Worm (Caenorhabditis elegans) whole organism, early embryonic: ENCODE measurements around the gene rga-3.

Source experiments
- B0310.2 ChIP-seq: sonication (generic microtip); optimal IDR thresholded peaks from 2 replicates; lab custom pipeline; 2016; ENCODE audit warnings: mild to moderate bottlenecking, missing genetic modification characterization, missing compliant biosample characterization
- F13C5.2 ChIP-seq: sonication (generic microtip); optimal IDR thresholded peaks from 2 replicates; lab custom pipeline; 2017; ENCODE audit warnings: mild to moderate bottlenecking, missing genetic modification characterization, inconsistent platforms, missing compliant biosample characterization
- aly-1 ChIP-seq: sonication (generic microtip); optimal IDR thresholded peaks from 2 replicates; lab custom pipeline; 2016; ENCODE audit warnings: missing genetic modification characterization, missing compliant biosample characterization
- ama-1 ChIP-seq: fragments of 150-350 bp; optimal IDR thresholded peaks from 2 replicates; lab custom pipeline; 2014
- ceh-13 ChIP-seq: fragments of 200-800 bp; sonication (Bioruptor generic); optimal IDR thresholded peaks from 2 replicates; lab custom pipeline; 2018; ENCODE audit warnings: mild to moderate bottlenecking, missing genetic modification characterization, missing compliant biosample characterization
- ceh-36 ChIP-seq: sonication (generic microtip); optimal IDR thresholded peaks from 2 replicates; lab custom pipeline; 2016; ENCODE audit warnings: missing genetic modification characterization, inconsistent platforms, missing compliant biosample characterization
- ets-7 ChIP-seq: sonication (generic microtip); optimal IDR thresholded peaks from 2 replicates; lab custom pipeline; 2016; ENCODE audit warnings: missing genotype, missing genetic modification characterization, missing compliant biosample characterization
- flt-1 ChIP-seq: fragments of 200-800 bp; sonication (Bioruptor generic); IDR thresholded peaks from 2 replicates; pipeline ENCODE4 v1.3.6; 2022; ENCODE audit warnings: missing genetic modification characterization, missing compliant biosample characterization
- hmbx-1 ChIP-seq: sonication (generic microtip); optimal IDR thresholded peaks from 2 replicates; lab custom pipeline; 2016; ENCODE audit warnings: mild to moderate bottlenecking, missing genetic modification characterization, missing compliant biosample characterization
- hmg-4 ChIP-seq: fragments of 200-800 bp; sonication (Bioruptor generic); optimal IDR thresholded peaks from 2 replicates; lab custom pipeline; 2018; ENCODE audit warnings: mild to moderate bottlenecking, missing genetic modification characterization, missing compliant biosample characterization
- hnd-1 ChIP-seq: sonication (generic microtip); optimal IDR thresholded peaks from 2 replicates; lab custom pipeline; 2016; ENCODE audit warnings: missing genetic modification characterization, missing compliant biosample characterization
- pes-1 ChIP-seq: fragments of 200-800 bp; sonication (Bioruptor generic); IDR thresholded peaks from 2 replicates; pipeline ENCODE4 v1.3.6; 2022; ENCODE audit warnings: missing genetic modification reagents, missing genetic modification characterization, missing compliant biosample characterization
- scrt-1 ChIP-seq: fragments of 200-800 bp; sonication (Bioruptor generic); IDR thresholded peaks from 2 replicates; pipeline ENCODE4 v1.3.6; 2022; ENCODE audit warnings: missing genetic modification characterization, missing compliant biosample characterization
- sea-1 ChIP-seq: fragments of 200-800 bp; sonication (Bioruptor generic); conservative IDR thresholded peaks from 2 replicates; pipeline ENCODE4 v1.3.6; 2022; ENCODE audit warnings: missing genetic modification characterization, missing compliant biosample characterization
- tbx-11 ChIP-seq: fragments of 200-800 bp; sonication (Bioruptor generic); IDR thresholded peaks from 2 replicates; pipeline ENCODE4 v1.3.6; 2022; ENCODE audit warnings: missing genetic modification characterization, missing compliant biosample characterization
- tbx-37 ChIP-seq: fragments of 200-800 bp; sonication (Bioruptor generic); conservative IDR thresholded peaks from 2 replicates; pipeline ENCODE4 v1.3.6; 2022; ENCODE audit warnings: missing genetic modification reagents, missing genetic modification characterization, missing compliant biosample characterization
- tra-4 ChIP-seq: sonication (generic microtip); optimal IDR thresholded peaks from 2 replicates; lab custom pipeline; 2017; ENCODE audit warnings: missing genetic modification characterization, missing compliant biosample characterization

The rga-3 gene

DNA sequence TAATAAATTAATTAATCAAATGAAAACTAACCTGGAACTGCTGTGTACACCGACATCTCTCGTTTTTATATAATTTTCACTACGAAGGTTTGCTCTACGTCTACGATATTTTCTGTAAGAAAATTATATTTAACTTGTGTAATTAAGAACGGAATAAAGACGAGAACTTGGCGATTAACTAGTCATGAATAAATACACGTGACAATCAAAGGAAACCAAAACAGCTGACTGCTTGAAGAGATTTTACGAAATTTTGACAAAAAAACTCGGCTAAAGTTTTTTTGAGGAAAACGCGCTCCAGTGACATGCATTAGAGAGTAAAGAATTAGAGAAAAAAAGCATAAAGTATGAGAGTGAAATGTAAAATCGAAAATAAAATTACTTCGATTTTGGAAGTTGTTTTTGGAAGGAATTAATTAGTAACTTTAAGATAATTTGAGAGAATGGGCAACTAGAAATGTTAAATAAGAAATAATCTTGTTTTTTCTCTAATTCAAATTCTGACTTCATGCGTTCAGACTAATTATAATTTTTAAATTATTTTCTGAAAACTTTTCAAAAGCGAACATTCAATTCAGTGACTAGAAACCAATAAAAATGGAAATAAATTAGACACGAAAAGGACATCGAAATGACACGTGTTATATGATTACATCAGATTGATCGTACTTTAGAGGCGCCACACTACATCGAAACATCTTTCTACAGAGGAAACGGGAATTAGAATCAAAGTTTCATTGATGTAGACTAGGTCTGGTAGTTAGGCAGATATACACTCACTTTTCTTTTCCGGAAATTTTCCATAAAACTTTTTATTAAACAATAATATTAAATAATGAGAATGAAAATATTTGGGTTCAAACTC is 30.3 kb upstream of the rga-3 start, which contains the start of gene F25B4.7:
F25B4.7 (minus strand) TSS at position 112 of the 865 bp plus-strand sequence.
- TF ChIP-seq flt-1 (GFP tag; lab: Robert Waterston, UW) (no peak), ceh-36 (tag; lab: Kevin White, UChicago) (no peak), sea-1 (no peak), F13C5.2 (no peak), aly-1 (tag; lab: Kevin White, UChicago) (no peak), hnd-1 (no peak), tra-4 (tag; lab: Kevin White, UChicago) (no peak)

DNA sequence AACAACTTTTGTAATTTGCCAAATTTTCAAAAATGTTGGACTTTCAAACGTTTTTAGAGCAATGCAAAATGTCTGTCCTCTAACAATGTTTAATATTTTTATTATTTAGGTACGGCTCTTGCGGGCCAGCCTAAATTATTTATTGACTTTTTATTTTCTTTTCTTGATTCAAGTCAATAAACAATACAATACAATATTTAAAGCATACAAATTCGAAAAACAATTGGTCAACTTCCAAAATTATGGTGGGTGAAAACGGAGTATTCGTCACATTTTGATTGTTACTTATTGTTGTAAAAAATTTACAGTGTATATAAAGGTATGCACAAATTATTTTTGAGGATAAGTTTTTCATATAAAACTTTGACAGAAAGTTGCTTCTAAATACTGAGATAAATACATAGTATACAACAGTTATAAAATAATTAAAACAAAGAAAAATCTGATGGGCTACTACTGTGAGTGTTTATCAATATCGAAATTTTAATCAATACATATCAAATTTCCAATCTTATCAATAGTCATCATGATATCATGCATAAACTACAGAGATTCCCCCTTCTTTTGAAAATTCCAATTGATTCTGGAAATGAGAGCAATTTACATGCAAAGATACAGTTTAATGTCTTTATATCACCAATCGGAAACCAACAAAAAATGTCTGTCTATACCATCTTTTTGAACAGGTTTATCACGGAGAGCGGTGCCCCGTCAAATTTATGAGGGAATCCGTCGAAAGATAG is 25.8 kb upstream of the rga-3 start, which contains the start of gene F25B4.8:
F25B4.8 (minus strand) TSS at position 51 of the 743 bp plus-strand sequence.
- no peak for TF ChIP-seq hmbx-1 (tag; lab: Kevin White, UChicago)

DNA sequence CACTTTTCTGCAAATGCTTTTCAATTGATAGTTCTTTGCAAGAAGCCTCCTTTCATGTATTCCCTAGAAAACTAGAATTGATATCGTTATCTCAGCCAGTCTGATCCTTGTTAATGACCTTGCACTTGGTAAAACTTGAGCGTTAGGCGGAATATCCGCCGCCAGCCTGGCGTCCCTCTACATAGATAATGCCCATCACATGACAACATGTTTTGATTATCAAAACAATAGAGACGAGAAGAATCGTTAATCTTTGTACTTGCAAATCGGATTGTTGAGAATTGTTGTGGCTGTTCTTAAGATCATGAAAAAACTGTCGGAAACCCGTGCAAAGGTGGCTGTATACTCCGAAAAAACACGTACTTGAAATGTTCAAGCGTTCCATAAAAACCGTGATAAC is 24.1 kb upstream of the rga-3 start:
- no peak for TF ChIP-seq aly-1 (tag; lab: Kevin White, UChicago)
- TF ChIP-seq ceh-13 = no peak
- no peak for TF ChIP-seq scrt-1 (GFP tag; lab: Robert Waterston, UW)
- no peak for TF ChIP-seq tbx-11 (GFP tag; lab: Robert Waterston, UW)
- TF ChIP-seq sea-1 = no peak
- TF ChIP-seq hmg-4 (GFP tag; lab: Kevin White, UChicago) = no peak
- TF ChIP-seq B0310.2 (tag; lab: Kevin White, UChicago) = no peak
- no peak for TF ChIP-seq ceh-36 (tag; lab: Kevin White, UChicago)
- no peak for TF ChIP-seq flt-1 (GFP tag; lab: Robert Waterston, UW)
- no peak for TF ChIP-seq F13C5.2
- no peak for TF ChIP-seq tra-4 (tag; lab: Kevin White, UChicago)
- no peak for TF ChIP-seq hmbx-1 (tag; lab: Kevin White, UChicago)
- TF ChIP-seq ets-7 = no peak
- TF ChIP-seq ama-1 (lab: Kevin White, UChicago) = no peak
- TF ChIP-seq hnd-1 = no peak
- TF ChIP-seq pes-1 (GFP tag; lab: Robert Waterston, UW) = no peak
- TF ChIP-seq tbx-37 (GFP tag; lab: Robert Waterston, UW) = no peak

DNA sequence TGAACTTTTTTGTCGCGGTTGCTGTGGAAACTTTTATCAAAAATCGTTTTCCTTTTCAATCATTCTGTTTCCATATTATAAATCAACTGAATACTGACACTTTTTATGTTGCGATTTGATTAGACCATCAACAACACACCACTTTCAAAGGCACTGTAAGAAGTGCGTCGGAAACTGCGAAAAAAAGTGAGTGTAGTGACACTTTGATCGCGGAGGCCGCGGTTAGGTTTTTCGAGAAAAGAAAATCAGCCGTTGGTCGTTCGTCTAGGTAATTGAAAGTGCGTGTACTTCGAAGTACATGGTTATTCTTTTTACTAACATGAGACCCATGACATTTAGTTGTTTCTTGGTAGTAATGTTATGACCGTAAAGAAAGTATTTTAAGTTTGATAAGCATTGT is 22.1 kb upstream of the rga-3 start:
- no peak for TF ChIP-seq hnd-1
- no peak for TF ChIP-seq hmg-4 (GFP tag; lab: Kevin White, UChicago)
- TF ChIP-seq aly-1 (tag; lab: Kevin White, UChicago) = no peak
- no peak for TF ChIP-seq ama-1 (lab: Kevin White, UChicago)
- no peak for TF ChIP-seq tbx-37 (GFP tag; lab: Robert Waterston, UW)
- TF ChIP-seq ets-7 = no peak
- no peak for TF ChIP-seq F13C5.2
- no peak for TF ChIP-seq flt-1 (GFP tag; lab: Robert Waterston, UW)
- no peak for TF ChIP-seq sea-1
- TF ChIP-seq pes-1 (GFP tag; lab: Robert Waterston, UW) = no peak
- TF ChIP-seq tbx-11 (GFP tag; lab: Robert Waterston, UW) = no peak
- no peak for TF ChIP-seq ceh-36 (tag; lab: Kevin White, UChicago)

ce11 chrV:5696177-5696576 is 21.5 kb upstream of the rga-3 start:
- TF ChIP-seq pes-1 (GFP tag; lab: Robert Waterston, UW) (no peak), ceh-36 (tag; lab: Kevin White, UChicago) (no peak), ceh-13 (no peak), F13C5.2 (no peak)

ce11 chrV:5697581-5697980 is 20.1 kb upstream of the rga-3 start:
- TF ChIP-seq pes-1 (GFP tag; lab: Robert Waterston, UW) (no peak), tra-4 (tag; lab: Kevin White, UChicago) (no peak), sea-1 (no peak), F13C5.2 (no peak), scrt-1 (GFP tag; lab: Robert Waterston, UW) (no peak), tbx-37 (GFP tag; lab: Robert Waterston, UW) (no peak), ceh-36 (tag; lab: Kevin White, UChicago) (no peak)

DNA sequence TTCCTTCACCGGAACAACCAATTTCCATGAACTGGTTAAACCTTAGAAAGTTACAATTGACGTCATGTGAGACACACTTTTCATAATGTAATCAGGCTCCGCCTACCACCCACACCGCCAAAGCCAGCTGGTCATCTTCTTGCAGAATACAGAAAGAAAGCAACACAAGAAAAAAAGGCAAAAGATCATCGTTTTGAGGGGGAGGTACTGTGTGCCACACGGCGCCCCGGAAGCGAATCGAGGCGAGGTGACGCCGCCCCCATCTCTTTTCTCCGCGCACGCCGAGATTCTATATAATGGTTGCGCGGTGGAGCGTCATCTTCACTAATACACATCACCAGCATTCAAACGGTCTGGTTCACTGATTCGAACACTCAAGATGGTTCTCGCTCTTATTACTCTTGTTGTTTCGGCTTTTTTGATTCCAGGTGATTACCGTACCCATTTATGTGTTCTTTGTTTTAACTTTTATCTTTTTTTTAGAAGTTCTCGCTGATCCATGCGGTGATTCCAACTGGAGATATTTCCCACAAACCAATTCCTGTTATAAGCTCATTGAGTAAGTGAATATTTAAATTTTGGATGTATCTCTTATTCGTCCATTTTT is 17.7 kb upstream of the rga-3 start, which contains the start of gene clec-1:
clec-1 (plus strand) TSS at position 320 of the 607 bp plus-strand sequence.
- TF ChIP-seq pes-1 (GFP tag; lab: Robert Waterston, UW) = no peak

DNA sequence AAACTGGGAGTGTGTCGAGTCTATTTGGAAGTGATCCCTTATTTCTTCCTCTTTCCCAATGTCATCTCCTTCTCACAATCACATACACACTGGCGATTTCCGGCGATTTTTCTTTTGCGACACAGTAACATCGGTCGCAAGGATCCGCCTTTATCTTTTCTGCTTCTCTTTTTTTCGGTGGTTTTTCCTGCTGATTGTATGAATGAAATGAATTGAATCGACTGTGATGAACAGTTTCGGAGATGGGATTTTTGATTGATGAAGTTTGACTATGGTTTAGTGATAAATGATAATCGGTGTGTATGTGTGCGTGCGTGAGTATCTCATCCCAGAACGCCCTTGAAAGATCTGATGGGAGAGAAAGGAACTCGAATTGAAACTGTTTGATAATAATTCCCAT is 16.6 kb upstream of the rga-3 start:
- no peak for TF ChIP-seq F13C5.2
- no peak for TF ChIP-seq tbx-11 (GFP tag; lab: Robert Waterston, UW)
- no peak for TF ChIP-seq pes-1 (GFP tag; lab: Robert Waterston, UW)
- TF ChIP-seq flt-1 (GFP tag; lab: Robert Waterston, UW) = no peak
- no peak for TF ChIP-seq tra-4 (tag; lab: Kevin White, UChicago)
- no peak for TF ChIP-seq ama-1 (lab: Kevin White, UChicago)
- no peak for TF ChIP-seq B0310.2 (tag; lab: Kevin White, UChicago)
- TF ChIP-seq scrt-1 (GFP tag; lab: Robert Waterston, UW) = no peak
- no peak for TF ChIP-seq ets-7
- no peak for TF ChIP-seq hmg-4 (GFP tag; lab: Kevin White, UChicago)
- TF ChIP-seq aly-1 (tag; lab: Kevin White, UChicago) = no peak
- TF ChIP-seq ceh-13 = no peak
- no peak for TF ChIP-seq hmbx-1 (tag; lab: Kevin White, UChicago)
- TF ChIP-seq tbx-37 (GFP tag; lab: Robert Waterston, UW) = no peak
- no peak for TF ChIP-seq ceh-36 (tag; lab: Kevin White, UChicago)
- no peak for TF ChIP-seq sea-1
- no peak for TF ChIP-seq hnd-1
